Worm (Caenorhabditis elegans): ENCODE data around the gene pst-2.
A peak's percentile ranks its signal among the peaks of the same experiment; 100 is the strongest.

The pst-2 gene

ce11 chrIII:5697963-5698730 is 17.9 kb downstream of the pst-2 start, which contains the start of the genes lgg-3 and rgs-5 (continued):
- no peak for TF ChIP-seq tbx-9 (tag; optimal IDR thresholded peaks at IDR 0.05; ENCODE audit: borderline replicate concordance)
- peak; percentile 62 for TF ChIP-seq efl-1 (GFP tag; optimal IDR thresholded peaks at IDR 0.05)
- TF ChIP-seq ama-1 (optimal IDR thresholded peaks at IDR 0.05): no peak
- no peak for TF ChIP-seq ama-1 (GFP tag; optimal IDR thresholded peaks at IDR 0.05)
- TF ChIP-seq B0336.3 (GFP tag; IDR thresholded peaks at IDR 0.05): no peak
- TF ChIP-seq him-1 (tag; optimal IDR thresholded peaks at IDR 0.05): peak; percentile 64
- no peak; the same call in 1 of the 2 replicates for TF ChIP-seq dox-1 (GFP tag; IDR thresholded peaks at IDR 0.05)
- TF ChIP-seq B0261.1 (tag; optimal IDR thresholded peaks at IDR 0.05): no peak
- no peak for TF ChIP-seq lin-26 (GFP tag; IDR thresholded peaks at IDR 0.05)
- TF ChIP-seq ekl-4 (GFP tag; IDR thresholded peaks at IDR 0.05): 0 out of 2 replicates have a peak, but pooled peaks have one; percentile 8
- TF ChIP-seq lin-35 (GFP tag; optimal IDR thresholded peaks at IDR 0.05): peak in 1 of 3 experiments; percentile 30
- TF ChIP-seq F10E7.11 (tag; optimal IDR thresholded peaks at IDR 0.05): no peak
- TF ChIP-seq madf-8 (GFP tag; conservative IDR thresholded peaks at IDR 0.05): peak; percentile 72
- TF ChIP-seq snpc-1.3 (tag; optimal IDR thresholded peaks at IDR 0.05; ENCODE audit: insufficient read depth): peak; percentile 3
- TF ChIP-seq ceh-79 (tag; optimal IDR thresholded peaks at IDR 0.05): no peak
- TF ChIP-seq Y67H2A.10 (GFP tag; conservative IDR thresholded peaks at IDR 0.05): no peak
- no peak for TF ChIP-seq K11D2.4 (GFP tag; IDR thresholded peaks at IDR 0.05)
- no peak for TF ChIP-seq nhr-27 (tag; optimal IDR thresholded peaks at IDR 0.05)
- peak; percentile 13; the same call in 1 of the 2 replicates for TF ChIP-seq hmg-1.2 (GFP tag; IDR thresholded peaks at IDR 0.05)
- TF ChIP-seq B0035.1 (tag; optimal IDR thresholded peaks at IDR 0.05): no peak
- TF ChIP-seq aptf-2 (GFP tag; conservative IDR thresholded peaks at IDR 0.05): no peak
- TF ChIP-seq die-1 (tag; optimal IDR thresholded peaks at IDR 0.05): no peak
- no peak for TF ChIP-seq akir-1 (GFP tag; optimal IDR thresholded peaks at IDR 0.05)
- TF ChIP-seq F39B2.1 (GFP tag; IDR thresholded peaks at IDR 0.05): no peak
- no peak for TF ChIP-seq rpc-1 (optimal IDR thresholded peaks at IDR 0.05)
- no peak for TF ChIP-seq rpc-1 (tag; optimal IDR thresholded peaks at IDR 0.05)
- peak; percentile 61 for TF ChIP-seq ceh-91 (GFP tag; IDR thresholded peaks at IDR 0.05)
- TF ChIP-seq cebp-1 (GFP tag; IDR thresholded peaks at IDR 0.05): 0 out of 2 replicates have a peak, but pooled peaks have one; percentile 11
- peak; percentile 15 for TF ChIP-seq cebp-1 (tag; optimal IDR thresholded peaks at IDR 0.05)
- no peak for TF ChIP-seq mel-28 (tag; optimal IDR thresholded peaks at IDR 0.05; ENCODE audit: borderline replicate concordance)
- peak; percentile 14 for TF ChIP-seq dpl-1 (GFP tag; optimal IDR thresholded peaks at IDR 0.05)
- TF ChIP-seq ztf-26 (tag; optimal IDR thresholded peaks at IDR 0.05): no peak
- TF ChIP-seq pbrm-1 (GFP tag; IDR thresholded peaks at IDR 0.05): no peak
- no peak for TF ChIP-seq somi-1 (GFP tag; optimal IDR thresholded peaks at IDR 0.05)
- TF ChIP-seq bed-1 (GFP tag; IDR thresholded peaks at IDR 0.05): no peak
- no peak for TF ChIP-seq F55B11.4 (tag; optimal IDR thresholded peaks at IDR 0.05; ENCODE audit: borderline replicate concordance, insufficient read depth)
- no peak for TF ChIP-seq mxl-1 (tag; optimal IDR thresholded peaks at IDR 0.05)
- TF ChIP-seq lag-1 (GFP tag; IDR thresholded peaks at IDR 0.05): no peak
- TF ChIP-seq nhr-179 (tag; optimal IDR thresholded peaks at IDR 0.05): no peak
- TF ChIP-seq nhr-90 (tag; optimal IDR thresholded peaks at IDR 0.05): no peak
- TF ChIP-seq F37B4.10 (GFP tag; IDR thresholded peaks at IDR 0.05): no peak
- TF ChIP-seq mcd-1 (GFP tag; IDR thresholded peaks at IDR 0.05): no peak
- TF ChIP-seq ztf-22 (GFP tag; optimal IDR thresholded peaks at IDR 0.05): no peak
- TF ChIP-seq sptf-2 (GFP tag; optimal IDR thresholded peaks at IDR 0.05): no peak
- no peak for TF ChIP-seq nfya-2 (GFP tag; IDR thresholded peaks at IDR 0.05)
- no peak for TF ChIP-seq hrde-1 (tag; optimal IDR thresholded peaks at IDR 0.05; ENCODE audit: borderline replicate concordance)
- no peak for TF ChIP-seq egrh-3 (GFP tag; IDR thresholded peaks at IDR 0.05)
- TF ChIP-seq C06A6.2 (GFP tag; conservative IDR thresholded peaks at IDR 0.05): no peak
- TF ChIP-seq tbp1 (GFP tag; optimal IDR thresholded peaks at IDR 0.05): no peak
